Fruit fly (Drosophila melanogaster): ENCODE measurements around the gene NijB.

The NijB gene

dm6 chr3L:18895079-18895478 is 2.9 kb downstream of the NijB start:
- no peak for TF ChIP-seq CG14711 (tag; optimal IDR thresholded peaks at IDR 0.05)
- no peak for TF ChIP-seq CG1620 (GFP tag; optimal IDR thresholded peaks at IDR 0.05)
- no peak for TF ChIP-seq cnc (optimal IDR thresholded peaks at IDR 0.05)
- TF ChIP-seq CG7101 (tag; optimal IDR thresholded peaks at IDR 0.05) = no peak
- TF ChIP-seq tj (GFP tag; optimal IDR thresholded peaks at IDR 0.05) = no peak
- TF ChIP-seq Clk (GFP tag; optimal IDR thresholded peaks at IDR 0.05) = no peak
- TF ChIP-seq pad (GFP tag; optimal IDR thresholded peaks at IDR 0.05) = peak; percentile 26
- no peak for TF ChIP-seq Hr96 (GFP tag; optimal IDR thresholded peaks at IDR 0.05)
- no peak for TF ChIP-seq bab1 (GFP tag; optimal IDR thresholded peaks at IDR 0.05)
- TF ChIP-seq CG12768 (GFP tag; optimal IDR thresholded peaks at IDR 0.05) = no peak
- TF ChIP-seq Mnt (GFP tag; optimal IDR thresholded peaks at IDR 0.05) = no peak
- no peak for TF ChIP-seq CG11617 (GFP tag; optimal IDR thresholded peaks at IDR 0.05)
- peak; percentile 14 for TF ChIP-seq cic (GFP tag; optimal IDR thresholded peaks at IDR 0.05)
- TF ChIP-seq Crg-1 (GFP tag; optimal IDR thresholded peaks at IDR 0.05) = no peak
- no peak for TF ChIP-seq ovo (GFP tag; optimal IDR thresholded peaks at IDR 0.05)
- TF ChIP-seq CG5204 (GFP tag; optimal IDR thresholded peaks at IDR 0.05) = no peak

- TF ChIP-seq cic (GFP tag; optimal IDR thresholded peaks at IDR 0.05) (peak; percentile 28), pad (GFP tag; optimal IDR thresholded peaks at IDR 0.05) (peak; percentile 92), CG12768 (GFP tag; optimal IDR thresholded peaks at IDR 0.05) (peak; percentile 4), bab1 (GFP tag; optimal IDR thresholded peaks at IDR 0.05) (no peak)
These were observed 4.2 kb downstream of the NijB start for dm6 chr3L:18896297-18896863.

- TF ChIP-seq cic (GFP tag; optimal IDR thresholded peaks at IDR 0.05) = peak; percentile 49
- TF ChIP-seq toe (GFP tag; optimal IDR thresholded peaks at IDR 0.05) = no peak
- TF ChIP-seq pad (GFP tag; optimal IDR thresholded peaks at IDR 0.05) = peak; percentile 31
- no peak for TF ChIP-seq CG33017 (tag; optimal IDR thresholded peaks at IDR 0.05)
- TF ChIP-seq tj (GFP tag; optimal IDR thresholded peaks at IDR 0.05) = peak; percentile 95
These were observed 5.4 kb downstream of the NijB start for dm6 chr3L:18897459-18898085.

- no peak for TF ChIP-seq CG5204 (GFP tag; optimal IDR thresholded peaks at IDR 0.05)
- TF ChIP-seq CG11617 (GFP tag; optimal IDR thresholded peaks at IDR 0.05) = no peak
- no peak for TF ChIP-seq Clk (GFP tag; optimal IDR thresholded peaks at IDR 0.05)
- peak; percentile 29 for TF ChIP-seq Hr96 (GFP tag; optimal IDR thresholded peaks at IDR 0.05)
- TF ChIP-seq pad (GFP tag; optimal IDR thresholded peaks at IDR 0.05) = peak; percentile 3
- TF ChIP-seq CG14711 (tag; optimal IDR thresholded peaks at IDR 0.05) = no peak
- TF ChIP-seq ovo (GFP tag; optimal IDR thresholded peaks at IDR 0.05) = no peak
- no peak for TF ChIP-seq CG7045 (GFP tag; optimal IDR thresholded peaks at IDR 0.05)
- TF ChIP-seq bab1 (GFP tag; optimal IDR thresholded peaks at IDR 0.05) = peak; percentile 54
- TF ChIP-seq cnc (optimal IDR thresholded peaks at IDR 0.05) = no peak
- TF ChIP-seq toe (GFP tag; optimal IDR thresholded peaks at IDR 0.05) = peak; percentile 2
- peak; percentile 45 for TF ChIP-seq CG7101 (tag; optimal IDR thresholded peaks at IDR 0.05)
- peak; percentile 45 for TF ChIP-seq Crg-1 (GFP tag; optimal IDR thresholded peaks at IDR 0.05)
- no peak for TF ChIP-seq kay (GFP tag; ENCODE audit: borderline replicate concordance)
- TF ChIP-seq CG12768 (GFP tag; optimal IDR thresholded peaks at IDR 0.05) = no peak
- peak; percentile 72 for TF ChIP-seq CG33017 (tag; optimal IDR thresholded peaks at IDR 0.05)
- no peak for TF ChIP-seq CG1620 (GFP tag; optimal IDR thresholded peaks at IDR 0.05)
- peak; percentile 61 for TF ChIP-seq cic (GFP tag; optimal IDR thresholded peaks at IDR 0.05)
- peak; percentile 85 for TF ChIP-seq Mnt (GFP tag; optimal IDR thresholded peaks at IDR 0.05)
- no peak for TF ChIP-seq tj (GFP tag; optimal IDR thresholded peaks at IDR 0.05)
These were observed 5.9 kb downstream of the NijB start, which contains the start of gene CG3902 for dm6 chr3L:18898086-18898470. Gene CG3902, minus strand, starts transcription at chr3L:18898293.

- TF ChIP-seq Clk (GFP tag; optimal IDR thresholded peaks at IDR 0.05) (peak; percentile 61), kay (GFP tag; ENCODE audit: borderline replicate concordance) (no peak), CG1620 (GFP tag; optimal IDR thresholded peaks at IDR 0.05) (peak; percentile 93), Mnt (GFP tag; optimal IDR thresholded peaks at IDR 0.05) (peak; percentile 83), cnc (optimal IDR thresholded peaks at IDR 0.05) (no peak), CG5204 (GFP tag; optimal IDR thresholded peaks at IDR 0.05) (no peak), CG14711 (tag; optimal IDR thresholded peaks at IDR 0.05) (peak; percentile 48), ovo (GFP tag; optimal IDR thresholded peaks at IDR 0.05) (peak; percentile 81), bab1 (GFP tag; optimal IDR thresholded peaks at IDR 0.05) (peak; percentile 78), CG7101 (tag; optimal IDR thresholded peaks at IDR 0.05) (peak; percentile 84), cic (GFP tag; optimal IDR thresholded peaks at IDR 0.05) (peak; percentile 25), CG33017 (tag; optimal IDR thresholded peaks at IDR 0.05) (peak; percentile 62), tj (GFP tag; optimal IDR thresholded peaks at IDR 0.05) (peak; percentile 64), toe (GFP tag; optimal IDR thresholded peaks at IDR 0.05) (peak; percentile 94), CG7045 (GFP tag; optimal IDR thresholded peaks at IDR 0.05) (peak; percentile 65), Crg-1 (GFP tag; optimal IDR thresholded peaks at IDR 0.05) (peak; percentile 87), CG12768 (GFP tag; optimal IDR thresholded peaks at IDR 0.05) (peak; percentile 59), pad (GFP tag; optimal IDR thresholded peaks at IDR 0.05) (peak; percentile 63), CG11617 (GFP tag; optimal IDR thresholded peaks at IDR 0.05) (peak; percentile 86), Hr96 (GFP tag; optimal IDR thresholded peaks at IDR 0.05) (peak; percentile 89)
These were observed 6.6 kb downstream of the NijB start, which contains the start of gene RpL26 for dm6 chr3L:18898770-18899278. Gene RpL26, plus strand, starts transcription at chr3L:18898875.

dm6 chr3L:18901411-18901810 is 9.2 kb downstream of the NijB start, which contains the start of the genes arx and CG6843:
Gene arx, minus strand, starts transcription at chr3L:18901554.
Gene CG6843, plus strand, starts transcription at chr3L:18901594.
- TF ChIP-seq Mnt (GFP tag; optimal IDR thresholded peaks at IDR 0.05) (no peak), bab1 (GFP tag; optimal IDR thresholded peaks at IDR 0.05) (peak; percentile 64), Crg-1 (GFP tag; optimal IDR thresholded peaks at IDR 0.05) (no peak), CG11617 (GFP tag; optimal IDR thresholded peaks at IDR 0.05) (no peak), CG1620 (GFP tag; optimal IDR thresholded peaks at IDR 0.05) (peak; percentile 9)

Measured in whole organism, adult.